Worm (Caenorhabditis elegans): ENCODE measurements around the gene C45G9.8.

- no peak for TF ChIP-seq klf-2 (GFP tag; conservative IDR thresholded peaks at IDR 0.05)
- TF ChIP-seq med-1 (GFP tag; optimal IDR thresholded peaks at IDR 0.05; ENCODE audit: insufficient read depth) = no peak
- no peak for TF ChIP-seq ztf-23 (GFP tag; IDR thresholded peaks at IDR 0.05)
- TF ChIP-seq cog-1 (tag; optimal IDR thresholded peaks at IDR 0.05) = no peak
Observed at ce11 chrIII:5022964-5023363, 30.5 kb downstream of the C45G9.8 start, which contains the start of gene R144.13.

Data from whole organism, midembryonic.